Worm (Caenorhabditis elegans): ENCODE results near the gene F54D5.3.
"Not testable (repeated sequence)": the region's sequence is repeated elsewhere in the genome, so short reads cannot be mapped to it uniquely, and the experiment has no call there.

The F54D5.3 gene

DNA sequence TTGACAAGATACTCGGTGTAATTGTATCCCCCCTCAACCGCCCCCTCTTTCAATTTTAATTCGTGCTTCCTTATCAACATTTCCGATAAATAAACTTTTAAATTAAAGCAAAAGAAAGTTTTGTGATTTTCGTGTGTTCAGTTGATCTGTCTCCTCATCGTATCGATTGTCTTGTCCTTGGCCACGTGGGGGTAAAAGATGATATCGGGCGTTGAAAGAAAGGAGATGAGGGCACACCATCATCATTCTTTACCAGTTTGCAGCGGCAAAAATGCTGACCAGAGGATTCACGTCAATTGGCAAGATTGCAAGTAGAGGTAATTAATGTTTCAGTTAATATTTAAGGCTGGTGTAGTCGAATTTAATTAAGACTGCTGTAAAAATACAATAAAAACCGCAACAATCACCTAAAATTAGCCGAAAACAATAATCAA, 24.3 kb upstream of the F54D5.3 start, which contains the start of gene F54D5.7 (continued):
- TF ChIP-seq nhr-85 (tag), result peak; percentile 91
- TF ChIP-seq unc-86 (tag; optimal IDR thresholded peaks at IDR 0.05), result no peak
- no peak for TF ChIP-seq nhr-76 (tag; optimal IDR thresholded peaks at IDR 0.05)
- no peak for TF ChIP-seq egl-13 (tag; optimal IDR thresholded peaks at IDR 0.05)
- TF ChIP-seq fkh-8 (tag; optimal IDR thresholded peaks at IDR 0.05), result no peak
- TF ChIP-seq ets-5 (GFP tag; IDR thresholded peaks at IDR 0.05), result no peak
- no peak for TF ChIP-seq fkh-10 (GFP tag; optimal IDR thresholded peaks at IDR 0.05)
- no peak for TF ChIP-seq nhr-237 (tag; optimal IDR thresholded peaks at IDR 0.05)
- peak; percentile 17 to 69 for TF ChIP-seq lsy-2 (tag; optimal IDR thresholded peaks at IDR 0.05)
- TF ChIP-seq snu-23 (GFP tag; optimal IDR thresholded peaks at IDR 0.05), result peak; percentile 77
- no peak for TF ChIP-seq nhr-11 (tag; optimal IDR thresholded peaks at IDR 0.05)
- TF ChIP-seq dsc-1 (tag; optimal IDR thresholded peaks at IDR 0.05), result peak; percentile 37
- peak; percentile 49 for TF ChIP-seq xbp-1 (tag; optimal IDR thresholded peaks at IDR 0.05)
- TF ChIP-seq Y116A8C.19 (tag; optimal IDR thresholded peaks at IDR 0.05; ENCODE audit: borderline replicate concordance), result no peak
- TF ChIP-seq ama-1 (optimal IDR thresholded peaks at IDR 0.05), result peak; percentile 99
- TF ChIP-seq lin-35 (GFP tag; optimal IDR thresholded peaks at IDR 0.05), result peak in 1 of 2 experiments; percentile 59
- TF ChIP-seq isw-1 (GFP tag; IDR thresholded peaks at IDR 0.05), result no peak
- TF ChIP-seq nhr-90 (tag; optimal IDR thresholded peaks at IDR 0.05; ENCODE audit: poor library complexity), result peak; percentile 70
- TF ChIP-seq ztf-11 (tag; optimal IDR thresholded peaks at IDR 0.05), result peak in 1 of 2 experiments; percentile 37
- no peak for TF ChIP-seq unc-98 (GFP tag; IDR thresholded peaks at IDR 0.05)
- no peak for TF ChIP-seq egl-27 (tag; optimal IDR thresholded peaks at IDR 0.05)
- TF ChIP-seq nhr-84 (tag; optimal IDR thresholded peaks at IDR 0.05), result no peak
- no peak for TF ChIP-seq nhr-28 (tag; optimal IDR thresholded peaks at IDR 0.05)
- no peak for TF ChIP-seq ces-1 (GFP tag; optimal IDR thresholded peaks at IDR 0.05)
- TF ChIP-seq unc-130 (tag; optimal IDR thresholded peaks at IDR 0.05), result peak; percentile 11
- TF ChIP-seq alr-1 (tag; optimal IDR thresholded peaks at IDR 0.05; ENCODE audit: borderline replicate concordance), result no peak
- no peak for TF ChIP-seq hlh-4 (tag; optimal IDR thresholded peaks at IDR 0.05)
- TF ChIP-seq C34B4.2 (tag; optimal IDR thresholded peaks at IDR 0.05), result no peak
- peak; percentile 89 for TF ChIP-seq aly-2 (tag; optimal IDR thresholded peaks at IDR 0.05)
- no peak for TF ChIP-seq ceh-82 (tag; optimal IDR thresholded peaks at IDR 0.05)
- no peak for TF ChIP-seq lin-39 (tag; optimal IDR thresholded peaks at IDR 0.05)
- peak; percentile 34 for TF ChIP-seq rnt-1 (tag; optimal IDR thresholded peaks at IDR 0.05)

DNA sequence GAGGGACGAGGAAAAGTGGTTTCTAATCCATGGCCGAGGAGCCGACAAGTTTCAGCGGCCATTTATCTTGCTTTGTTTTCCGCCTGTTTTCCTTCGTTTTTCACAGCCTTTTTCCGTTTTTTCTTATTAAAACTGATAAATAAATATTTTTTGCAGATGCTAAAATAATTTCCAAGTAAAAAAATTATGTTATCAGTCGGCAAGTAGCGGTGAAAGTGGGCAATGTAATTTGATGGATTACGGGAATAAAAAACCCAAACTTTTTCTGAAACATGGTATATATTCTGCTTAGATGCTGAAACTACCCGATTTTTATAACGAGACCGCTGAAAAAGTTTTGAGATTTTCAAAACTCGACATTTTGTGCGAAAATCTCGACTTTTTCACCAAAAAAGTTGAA, 19.6 kb upstream of the F54D5.3 start, which contains the start of gene dhgd-1:
TSS of gene dhgd-1 (minus strand) at position 101 of the 400 bp plus-strand sequence.
- TF ChIP-seq sptf-1, nhr-20, ceh-82 (tag; optimal IDR thresholded peaks at IDR 0.05): not testable (repeated sequence)

DNA sequence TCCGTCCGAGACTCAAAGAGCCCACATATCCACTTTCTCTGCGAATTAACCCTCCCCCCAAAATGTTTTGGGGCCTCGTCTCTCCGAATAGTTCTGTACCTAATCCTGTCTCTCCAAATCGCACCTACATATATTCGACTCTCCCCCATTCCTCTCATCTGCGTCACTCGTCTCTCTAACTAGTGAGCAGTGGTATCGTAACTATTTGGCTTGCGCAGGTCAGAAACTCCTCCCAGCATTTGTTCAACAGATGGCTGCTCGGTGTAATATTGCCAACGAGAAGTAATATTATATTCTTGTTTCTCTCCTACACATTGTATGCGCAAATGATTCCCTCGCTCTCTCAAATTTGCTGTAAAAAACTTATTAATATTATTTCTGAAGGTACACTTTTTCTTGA, 16.0 kb upstream of the F54D5.3 start, which contains the start of gene F54D5.24:
TSS of gene F54D5.24 (plus strand) at position 316 of the 400 bp plus-strand sequence.
- no peak for TF ChIP-seq unc-130 (tag; optimal IDR thresholded peaks at IDR 0.05)
- TF ChIP-seq unc-98 (GFP tag; IDR thresholded peaks at IDR 0.05), result no peak
- TF ChIP-seq nhr-20 (tag; optimal IDR thresholded peaks at IDR 0.05), result no peak
- no peak for TF ChIP-seq tlp-1 (tag; optimal IDR thresholded peaks at IDR 0.05)
- TF ChIP-seq Y116A8C.19 (tag; optimal IDR thresholded peaks at IDR 0.05; ENCODE audit: borderline replicate concordance), result no peak
- TF ChIP-seq ceh-63 (GFP tag; optimal IDR thresholded peaks at IDR 0.05), result no peak
- no peak for TF ChIP-seq alr-1 (tag; optimal IDR thresholded peaks at IDR 0.05; ENCODE audit: borderline replicate concordance)
- no peak for TF ChIP-seq sup-37 (GFP tag; optimal IDR thresholded peaks at IDR 0.05)
- TF ChIP-seq C04F5.9 (tag; optimal IDR thresholded peaks at IDR 0.05), result no peak

DNA sequence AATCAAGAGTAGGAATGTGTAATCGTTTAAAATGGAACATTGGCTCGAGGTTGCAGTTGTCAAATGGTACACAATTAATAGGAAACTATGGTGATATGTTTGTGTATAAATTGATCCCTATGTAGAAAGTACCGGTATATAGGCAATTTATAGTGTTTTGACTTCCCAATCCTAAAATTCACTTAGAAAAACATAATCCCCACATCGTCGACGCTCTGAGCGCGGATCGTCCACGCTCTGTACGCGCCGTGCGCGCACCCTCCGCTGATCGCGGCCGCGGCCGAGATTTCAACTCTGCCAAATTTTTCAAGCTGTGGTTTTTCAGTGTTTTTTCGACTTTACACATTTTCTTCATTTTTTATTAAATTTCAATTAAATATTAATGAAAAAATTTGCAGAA, 15.3 kb upstream of the F54D5.3 start, which contains the start of gene F54D5.17:
TSS of gene F54D5.17 (plus strand) at position 301 of the 400 bp plus-strand sequence.
- TF ChIP-seq aly-2 (tag; optimal IDR thresholded peaks at IDR 0.05), result no peak
- no peak for TF ChIP-seq nhr-237 (tag; optimal IDR thresholded peaks at IDR 0.05)
- no peak for TF ChIP-seq skn-1 (tag; optimal IDR thresholded peaks at IDR 0.05)
- no peak for TF ChIP-seq nhr-47 (tag; optimal IDR thresholded peaks at IDR 0.05)
- no peak for TF ChIP-seq hlh-4 (tag; optimal IDR thresholded peaks at IDR 0.05)
- no peak for TF ChIP-seq blmp-1 (tag; optimal IDR thresholded peaks at IDR 0.05)
- no peak for TF ChIP-seq C16A3.4 (tag; optimal IDR thresholded peaks at IDR 0.05)
- TF ChIP-seq tlp-1 (tag; optimal IDR thresholded peaks at IDR 0.05), result no peak
- TF ChIP-seq egl-27 (tag; optimal IDR thresholded peaks at IDR 0.05), result no peak
- no peak for TF ChIP-seq ceh-90 (tag; optimal IDR thresholded peaks at IDR 0.05)
- no peak for TF ChIP-seq rnt-1 (tag; optimal IDR thresholded peaks at IDR 0.05)
- TF ChIP-seq nhr-71 (tag; optimal IDR thresholded peaks at IDR 0.05), result no peak
